Worm (Caenorhabditis elegans) whole organism, L2 larva: ENCODE measurements around the gene nst-1.

Experiments used
- C34F6.9 ChIP-seq: fragments of 150-350 bp; optimal IDR thresholded peaks from 2 replicates; lab custom pipeline; 2014; ENCODE audit warnings: missing biosample characterization, missing genetic modification characterization
- F13H6.1 ChIP-seq: sonication (generic microtip); optimal IDR thresholded peaks from 2 replicates; lab custom pipeline; 2016; ENCODE audit warnings: missing genetic modification characterization, missing compliant biosample characterization
- R02D3.7 ChIP-seq: fragments of 150-350 bp; optimal IDR thresholded peaks from 2 replicates; lab custom pipeline; 2014; ENCODE audit warnings: missing biosample characterization, missing genetic modification characterization
- Y55F3AM.14 ChIP-seq: fragments of 200-800 bp; sonication (Bioruptor generic); optimal IDR thresholded peaks from 2 replicates; lab custom pipeline; 2018; ENCODE audit warnings: mild to moderate bottlenecking, missing genetic modification characterization, missing compliant biosample characterization
- ZK546.5 ChIP-seq: sonication (generic microtip); optimal IDR thresholded peaks from 2 replicates; lab custom pipeline; 2017; ENCODE audit warnings: missing biosample characterization, missing genetic modification characterization
- alr-1 ChIP-seq: fragments of 150-350 bp; optimal IDR thresholded peaks from 2 replicates; lab custom pipeline; 2014; ENCODE audit warnings: missing biosample characterization, missing genetic modification characterization
- aly-2 ChIP-seq: fragments of 150-350 bp; optimal IDR thresholded peaks from 2 replicates; lab custom pipeline; 2014; ENCODE audit warnings: missing biosample characterization, missing genetic modification characterization
- ama-1 ChIP-seq: fragments of 150-350 bp; optimal IDR thresholded peaks from 2 replicates; lab custom pipeline; 2018; ENCODE audit warnings: inconsistent platforms
- blmp-1 ChIP-seq: sonication (generic microtip); optimal IDR thresholded peaks from 2 replicates; lab custom pipeline; 2017; ENCODE audit warnings: missing genetic modification characterization, mild to moderate bottlenecking, missing compliant biosample characterization, antibody characterized with exemption, moderate library complexity; ENCODE audit not compliant: insufficient read depth
- ceh-16 ChIP-seq: fragments of 150-350 bp; optimal IDR thresholded peaks from 2 replicates; lab custom pipeline; 2014; ENCODE audit warnings: missing biosample characterization, missing genetic modification characterization
- crh-2 ChIP-seq: sonication (generic microtip); optimal IDR thresholded peaks from 2 replicates; lab custom pipeline; 2017; ENCODE audit warnings: missing biosample characterization, missing genetic modification characterization
- dmd-4 ChIP-seq: sonication (generic microtip); optimal IDR thresholded peaks from 2 replicates; lab custom pipeline; 2017; ENCODE audit warnings: missing biosample characterization, missing genetic modification characterization
- egl-27 ChIP-seq: sonication (generic microtip); optimal IDR thresholded peaks from 3 replicates; lab custom pipeline; 2017; ENCODE audit warnings: missing biosample characterization, missing genetic modification reagents, missing genetic modification characterization
- elt-1 ChIP-seq: fragments of 150-350 bp; optimal IDR thresholded peaks from 2 replicates; lab custom pipeline; 2014; ENCODE audit warnings: missing biosample characterization, missing genetic modification characterization
- elt-3 ChIP-seq: sonication (generic microtip); optimal IDR thresholded peaks from 2 replicates; lab custom pipeline; 2017; ENCODE audit warnings: missing biosample characterization, missing genetic modification characterization
- fos-1 ChIP-seq: fragments of 150-350 bp; optimal IDR thresholded peaks from 2 replicates; lab custom pipeline; 2014; ENCODE audit warnings: missing biosample characterization, missing genetic modification characterization
- gmeb-1 ChIP-seq: fragments of 150-350 bp; optimal IDR thresholded peaks from 2 replicates; lab custom pipeline; 2014; ENCODE audit warnings: missing biosample characterization, missing genetic modification characterization
- lin-11 ChIP-seq: fragments of 150-350 bp; sonication (generic microtip); optimal IDR thresholded peaks from 2 replicates; lab custom pipeline; 2014; ENCODE audit warnings: missing biosample characterization, missing genetic modification characterization, inconsistent platforms, mixed read lengths
- lin-13 ChIP-seq: fragments of 150-350 bp; optimal IDR thresholded peaks from 2 replicates; lab custom pipeline; 2014; ENCODE audit warnings: missing biosample characterization, missing genetic modification reagents, missing genetic modification characterization
- lin-39 ChIP-seq: fragments of 150-350 bp; optimal IDR thresholded peaks from 2 replicates; lab custom pipeline; 2014; ENCODE audit warnings: missing biosample characterization, missing genetic modification reagents, missing genetic modification characterization
- lsy-2 ChIP-seq, 2 experiments: fragments of 150-350 bp in 1 of 2; sonication (generic microtip) in 1 of 2; optimal IDR thresholded peaks; 2 replicates each; lab custom pipeline; 2014 to 2017; ENCODE audit warnings: missing biosample characterization in 2 of 2, missing genetic modification characterization in 2 of 2
- mab-5 ChIP-seq: fragments of 150-350 bp; optimal IDR thresholded peaks from 2 replicates; lab custom pipeline; 2014; ENCODE audit warnings: missing biosample characterization, missing genetic modification characterization
- mbf-1 ChIP-seq: sonication (generic microtip); optimal IDR thresholded peaks from 2 replicates; lab custom pipeline; 2017; ENCODE audit warnings: missing biosample characterization, missing genetic modification characterization
- mdl-1 ChIP-seq, 2 experiments: fragments of 150-350 bp in 1 of 2; sonication (generic microtip) in 1 of 2; optimal IDR thresholded peaks; 2 replicates each; lab custom pipeline; 2017; ENCODE audit warnings: missing biosample characterization in 2 of 2, missing genetic modification characterization in 2 of 2
- nhr-10 ChIP-seq: sonication (generic microtip); optimal IDR thresholded peaks from 2 replicates; lab custom pipeline; 2017; ENCODE audit warnings: missing biosample characterization, missing genetic modification characterization
- nhr-11 ChIP-seq: fragments of 150-350 bp; optimal IDR thresholded peaks from 2 replicates; lab custom pipeline; 2014; ENCODE audit warnings: missing biosample characterization, missing genetic modification characterization
- nhr-12 ChIP-seq: fragments of 150-350 bp; optimal IDR thresholded peaks from 2 replicates; lab custom pipeline; 2014; ENCODE audit warnings: missing biosample characterization, missing genetic modification characterization
- nhr-129 ChIP-seq: fragments of 150-350 bp; optimal IDR thresholded peaks from 2 replicates; lab custom pipeline; 2014; ENCODE audit warnings: missing biosample characterization, missing genetic modification characterization
- nhr-21 ChIP-seq: fragments of 150-350 bp; optimal IDR thresholded peaks from 2 replicates; lab custom pipeline; 2014; ENCODE audit warnings: missing biosample characterization, missing genetic modification characterization
- nhr-23 ChIP-seq: fragments of 150-350 bp; optimal IDR thresholded peaks from 2 replicates; lab custom pipeline; 2014; ENCODE audit warnings: missing biosample characterization, missing genetic modification reagents, missing genetic modification characterization
- nhr-237 ChIP-seq: fragments of 150-350 bp; optimal IDR thresholded peaks from 2 replicates; lab custom pipeline; 2014; ENCODE audit warnings: missing biosample characterization, missing genetic modification characterization
- nhr-25 ChIP-seq: fragments of 150-350 bp; sonication (generic microtip); optimal IDR thresholded peaks from 3 replicates; lab custom pipeline; 2014; ENCODE audit warnings: missing biosample characterization, missing genetic modification characterization
- nhr-6 ChIP-seq: fragments of 150-350 bp; optimal IDR thresholded peaks from 2 replicates; lab custom pipeline; 2014; ENCODE audit warnings: missing biosample characterization, missing genetic modification characterization
- peb-1 ChIP-seq: fragments of 150-350 bp; optimal IDR thresholded peaks from 2 replicates; lab custom pipeline; 2014; ENCODE audit warnings: missing biosample characterization, missing genetic modification characterization
- sem-4 ChIP-seq: fragments of 150-350 bp; optimal IDR thresholded peaks from 2 replicates; lab custom pipeline; 2014; ENCODE audit warnings: missing biosample characterization, missing genetic modification reagents, missing genetic modification characterization
- skn-1 ChIP-seq: sonication (generic microtip); optimal IDR thresholded peaks from 2 replicates; lab custom pipeline; 2017; ENCODE audit warnings: missing biosample characterization, missing genetic modification characterization
- sma-3 ChIP-seq: sonication (generic microtip); optimal IDR thresholded peaks from 2 replicates; lab custom pipeline; 2016; ENCODE audit warnings: missing genetic modification reagents, missing genetic modification characterization, missing compliant biosample characterization
- sma-9 ChIP-seq, 2 experiments: fragments of 150-350 bp in 1 of 2; sonication (generic microtip) in 1 of 2; optimal IDR thresholded peaks; 2 replicates each; lab custom pipeline; 2014 to 2016; ENCODE audit warnings: missing genetic modification characterization in 2 of 2, mild to moderate bottlenecking in 1 of 2, missing biosample characterization in 1 of 2, missing compliant biosample characterization in 1 of 2, missing genetic modification reagents in 1 of 2, moderate library complexity in 1 of 2
- snpc-4 ChIP-seq: fragments of 150-350 bp; optimal IDR thresholded peaks from 2 replicates; lab custom pipeline; 2014; ENCODE audit warnings: missing biosample characterization, missing genetic modification characterization
- unc-39 ChIP-seq: fragments of 150-350 bp; optimal IDR thresholded peaks from 2 replicates; lab custom pipeline; 2014; ENCODE audit warnings: missing biosample characterization, missing genetic modification characterization
- unc-55 ChIP-seq: fragments of 150-350 bp; sonication (generic microtip); optimal IDR thresholded peaks from 3 replicates; lab custom pipeline; 2014; ENCODE audit warnings: missing biosample characterization, missing genetic modification reagents, missing genetic modification characterization
- unc-62 ChIP-seq: fragments of 150-350 bp; optimal IDR thresholded peaks from 2 replicates; lab custom pipeline; 2014; ENCODE audit warnings: missing biosample characterization, missing genetic modification reagents, missing genetic modification characterization
- zag-1 ChIP-seq: fragments of 150-350 bp; optimal IDR thresholded peaks from 2 replicates; lab custom pipeline; 2014; ENCODE audit warnings: missing biosample characterization, missing genetic modification characterization
- ztf-1 ChIP-seq: fragments of 200-800 bp; sonication (Bioruptor generic); conservative IDR thresholded peaks from 2 replicates; pipeline ENCODE4 v1.3.6; 2022; ENCODE audit warnings: missing genetic modification characterization, missing compliant biosample characterization
- ztf-11 ChIP-seq: sonication (generic microtip); optimal IDR thresholded peaks from 2 replicates; lab custom pipeline; 2017; ENCODE audit warnings: missing biosample characterization, missing genetic modification characterization
- ztf-4 ChIP-seq: fragments of 150-350 bp; optimal IDR thresholded peaks from 2 replicates; lab custom pipeline; 2014; ENCODE audit warnings: missing biosample characterization, missing genetic modification characterization

The nst-1 gene

DNA sequence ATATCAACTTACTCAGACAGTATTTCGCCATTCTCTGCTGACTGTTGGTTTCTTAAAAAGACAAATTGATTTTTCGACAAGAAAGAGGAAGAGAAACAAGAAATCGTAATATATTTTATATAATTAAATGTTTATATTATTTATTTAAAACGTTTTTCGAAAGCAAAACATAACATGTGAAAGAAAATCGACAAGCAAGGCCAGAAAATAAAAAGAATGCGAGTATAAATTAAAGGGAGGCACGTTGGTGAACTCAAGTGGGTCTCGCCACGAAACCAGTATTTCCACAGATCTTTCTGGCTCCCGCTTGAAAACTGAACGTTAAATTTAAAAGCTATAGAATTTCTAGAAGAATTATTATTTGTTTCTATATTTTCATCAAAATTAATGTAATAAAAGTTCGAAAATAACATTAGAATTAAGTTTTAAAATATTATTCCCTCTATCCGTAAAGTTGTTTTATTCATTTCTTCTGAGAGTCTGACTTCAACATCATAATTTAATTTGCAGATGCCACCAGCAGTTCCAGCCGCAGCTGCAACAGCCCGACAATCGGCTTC, at the start of gene nst-1, which contains the start of gene cct-4:
nst-1 (minus strand) TSS at position 51 of the 560 bp plus-strand sequence.
cct-4 (plus strand) TSS at position 510 of the 560 bp plus-strand sequence.
- TF ChIP-seq lin-39 (tag; lab: Kevin White, UChicago) = no peak
- TF ChIP-seq lsy-2 (tag; optimal IDR thresholded peaks at IDR 0.05; lab: Kevin White, UChicago) = peak in 1 of 2 experiments; percentile 73
- peak; percentile 0 for TF ChIP-seq gmeb-1
- peak; percentile 54 for TF ChIP-seq C34F6.9
- no peak for TF ChIP-seq ZK546.5
- TF ChIP-seq lin-13 = peak; percentile 6

DNA sequence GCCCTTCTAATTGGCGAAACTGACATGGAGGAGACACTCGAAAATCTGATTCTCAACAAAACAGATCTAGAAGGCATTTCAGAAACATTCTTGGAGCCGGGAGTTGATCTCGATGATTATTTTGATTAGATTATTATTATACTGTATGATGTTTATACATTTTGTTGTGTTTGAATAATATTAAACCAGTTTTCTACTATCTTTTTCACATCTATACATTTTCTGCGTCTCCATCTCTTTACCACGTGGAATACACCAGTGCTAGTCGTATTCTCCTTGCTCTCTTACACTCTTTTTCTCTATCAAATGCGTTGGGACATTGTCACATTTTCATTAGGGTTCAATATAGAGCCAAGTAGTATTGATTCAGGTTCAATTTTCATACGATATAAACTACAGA, 46.5 kb upstream of the nst-1 start, which contains the start of gene C26D10.4:
C26D10.4 (plus strand) TSS at position 301 of the 400 bp plus-strand sequence.
- TF ChIP-seq sem-4 (tag; lab: Kevin White, UChicago) (no peak), fos-1 (tag; lab: Kevin White, UChicago) (no peak), elt-1 (tag; lab: Kevin White, UChicago) (no peak), nhr-10 (no peak), crh-2 (tag; lab: Kevin White, UChicago) (peak; percentile 29), nhr-129 (peak; percentile 3), nhr-21 (tag; lab: Kevin White, UChicago) (no peak), nhr-6 (tag; lab: Kevin White, UChicago) (no peak), unc-39 (tag; lab: Kevin White, UChicago) (no peak), blmp-1 (tag; lab: Kevin White, UChicago) (no peak), Y55F3AM.14 (no peak), C34F6.9 (no peak), ZK546.5 (no peak)

DNA sequence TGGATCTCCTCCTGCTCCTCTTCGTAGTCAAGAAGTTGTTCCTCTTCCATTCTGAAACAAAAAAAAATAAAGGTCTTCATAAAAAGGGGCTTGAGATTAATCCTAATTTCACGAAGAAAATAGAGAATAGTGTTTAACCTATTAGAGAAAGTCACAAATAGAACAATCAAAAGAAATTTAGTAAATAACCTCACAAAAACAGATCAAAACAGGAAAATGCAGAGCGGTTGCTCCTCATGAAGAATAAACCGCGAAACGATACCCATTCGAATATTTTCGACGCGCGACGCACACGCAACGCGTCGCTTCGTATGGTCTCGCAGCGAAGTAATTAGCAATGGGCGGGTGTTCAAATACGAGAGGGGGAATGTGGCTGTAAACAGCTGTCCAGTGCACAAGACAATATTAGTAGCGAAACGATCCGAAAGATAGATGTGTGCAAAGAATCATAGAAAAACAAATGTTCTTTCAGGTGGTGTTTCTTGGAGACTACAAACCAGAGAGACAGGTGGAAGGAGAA, 45.9 kb upstream of the nst-1 start, which contains the start of gene hel-1:
hel-1 (minus strand) TSS at position 51 of the 520 bp plus-strand sequence.
- TF ChIP-seq nhr-11 (tag; lab: Kevin White, UChicago) (no peak), R02D3.7 (tag; lab: Kevin White, UChicago) (no peak), nhr-237 (tag; lab: Kevin White, UChicago) (no peak), snpc-4 (peak; percentile 40), sma-9 (GFP tag; optimal IDR thresholded peaks at IDR 0.05; lab: Kevin White, UChicago) (peak; percentile 64), sma-9 (tag; optimal IDR thresholded peaks at IDR 0.05; lab: Kevin White, UChicago) (no peak), zag-1 (tag; lab: Kevin White, UChicago) (no peak), nhr-21 (tag; lab: Kevin White, UChicago) (peak; percentile 58), nhr-25 (tag; lab: Kevin White, UChicago) (peak; percentile 61), mab-5 (peak; percentile 86), mbf-1 (tag; lab: Kevin White, UChicago) (no peak), peb-1 (tag; lab: Kevin White, UChicago) (no peak), dmd-4 (tag; lab: Kevin White, UChicago) (no peak), skn-1 (tag; lab: Kevin White, UChicago) (no peak), ztf-4 (peak; percentile 72), fos-1 (tag; lab: Kevin White, UChicago) (peak; percentile 44), ztf-11 (no peak), lin-13 (peak; percentile 79), mdl-1 (tag; optimal IDR thresholded peaks at IDR 0.05; lab: Kevin White, UChicago) (no peak), unc-39 (tag; lab: Kevin White, UChicago) (no peak), nhr-10 (no peak), elt-1 (tag; lab: Kevin White, UChicago) (no peak), C34F6.9 (peak; percentile 91), blmp-1 (tag; lab: Kevin White, UChicago) (no peak), lin-39 (tag; lab: Kevin White, UChicago) (peak; percentile 97), ceh-16 (peak; percentile 78), unc-55 (GFP tag; lab: Kevin White, UChicago) (peak; percentile 93), nhr-23 (tag; lab: Kevin White, UChicago) (no peak), F13H6.1 (tag; lab: Kevin White, UChicago) (peak; percentile 65), nhr-6 (tag; lab: Kevin White, UChicago) (no peak), gmeb-1 (peak; percentile 89), alr-1 (tag; lab: Kevin White, UChicago) (peak; percentile 74), ztf-1 (GFP tag; lab: Robert Waterston, UW) (no peak), egl-27 (peak; percentile 36), lin-11 (peak; percentile 81), nhr-129 (peak; percentile 91), ama-1 (lab: Kevin White, UChicago) (peak; percentile 68), Y55F3AM.14 (no peak), nhr-12 (tag; lab: Kevin White, UChicago) (no peak), lsy-2 (tag; optimal IDR thresholded peaks at IDR 0.05; lab: Kevin White, UChicago) (peak; percentile 50 to 91), crh-2 (tag; lab: Kevin White, UChicago) (peak; percentile 83), unc-62 (GFP tag; lab: Kevin White, UChicago) (no peak), sma-3 (peak; percentile 68), aly-2 (tag; lab: Kevin White, UChicago) (no peak), elt-3 (tag; lab: Kevin White, UChicago) (no peak)
